Worm (Caenorhabditis elegans) whole organism, mixed stage, embryonic: Measurements from ENCODE around the gene T13G4.1.
A peak's percentile ranks its signal among the peaks of the same experiment; 100 is the strongest.

Experiments
- M03D4.4 ChIP-seq: sonication (generic microtip); optimal IDR thresholded peaks from 2 replicates; lab custom pipeline; 2017; ENCODE audit warnings: mild to moderate bottlenecking, missing genetic modification characterization, missing compliant biosample characterization
- bed-3 ChIP-seq: fragments of 200-800 bp; sonication (Bioruptor generic); optimal IDR thresholded peaks from 3 replicates; lab custom pipeline; 2018; ENCODE audit warnings: mild to moderate bottlenecking, missing genetic modification characterization, moderate library complexity, missing compliant biosample characterization
- blmp-1 ChIP-seq: fragments of 150-350 bp; optimal IDR thresholded peaks from 2 replicates; lab custom pipeline; 2014; ENCODE audit warnings: missing biosample characterization, missing genetic modification characterization
- ceh-39 ChIP-seq: fragments of 150-350 bp; optimal IDR thresholded peaks from 2 replicates; lab custom pipeline; 2014; ENCODE audit warnings: missing biosample characterization, missing genetic modification characterization
- ceh-43 ChIP-seq: fragments of 200-800 bp; sonication (Bioruptor generic); optimal IDR thresholded peaks from 2 replicates; lab custom pipeline; 2018; ENCODE audit warnings: mild to moderate bottlenecking, missing genetic modification characterization, moderate library complexity, missing compliant biosample characterization
- ceh-83 ChIP-seq: fragments of 200-800 bp; sonication (Bioruptor generic); optimal IDR thresholded peaks from 2 replicates; lab custom pipeline; 2018; ENCODE audit warnings: mild to moderate bottlenecking, missing genetic modification characterization, missing compliant biosample characterization
- ces-1 ChIP-seq: fragments of 150-350 bp; optimal IDR thresholded peaks from 2 replicates; lab custom pipeline; 2014; ENCODE audit warnings: missing biosample characterization, missing genetic modification reagents, missing genetic modification characterization
- drap-1 ChIP-seq: fragments of 200-800 bp; sonication (Bioruptor generic); optimal IDR thresholded peaks from 3 replicates; lab custom pipeline; 2018; ENCODE audit warnings: mild to moderate bottlenecking, missing genetic modification characterization, missing compliant biosample characterization
- elt-1 ChIP-seq: sonication (generic microtip); optimal IDR thresholded peaks from 2 replicates; lab custom pipeline; 2017; ENCODE audit warnings: missing genetic modification characterization, mild to moderate bottlenecking, missing compliant biosample characterization, antibody characterized with exemption, moderate library complexity, borderline replicate concordance; ENCODE audit not compliant: insufficient read depth
- elt-3 ChIP-seq: fragments of 150-350 bp; optimal IDR thresholded peaks from 2 replicates; lab custom pipeline; 2014; ENCODE audit warnings: missing biosample characterization, missing genetic modification characterization
- flh-1 ChIP-seq: fragments of 200-800 bp; sonication (Bioruptor generic); optimal IDR thresholded peaks from 2 replicates; lab custom pipeline; 2018; ENCODE audit warnings: mild to moderate bottlenecking, missing genetic modification characterization, moderate library complexity, missing compliant biosample characterization
- ham-2 ChIP-seq: fragments of 200-800 bp; sonication (Bioruptor generic); optimal IDR thresholded peaks from 2 replicates; lab custom pipeline; 2018; ENCODE audit warnings: mild to moderate bottlenecking, missing genetic modification characterization, missing compliant biosample characterization
- lin-13 ChIP-seq: fragments of 150-350 bp; optimal IDR thresholded peaks from 2 replicates; lab custom pipeline; 2014; ENCODE audit warnings: missing biosample characterization, missing genetic modification characterization
- lin-32 ChIP-seq: fragments of 200-800 bp; sonication (Bioruptor generic); optimal IDR thresholded peaks from 2 replicates; lab custom pipeline; 2018; ENCODE audit warnings: mild to moderate bottlenecking, missing genetic modification characterization, missing compliant biosample characterization
- lsy-2 ChIP-seq: fragments of 150-350 bp; optimal IDR thresholded peaks from 2 replicates; lab custom pipeline; 2014; ENCODE audit warnings: missing biosample characterization, missing genetic modification characterization
- mab-5 ChIP-seq: fragments of 150-350 bp; optimal IDR thresholded peaks from 2 replicates; lab custom pipeline; 2014; ENCODE audit warnings: missing biosample characterization, missing genetic modification characterization
- mep-1 ChIP-seq: fragments of 150-350 bp; optimal IDR thresholded peaks from 2 replicates; lab custom pipeline; 2017; ENCODE audit warnings: missing biosample characterization, missing genetic modification reagents, missing genetic modification characterization, inconsistent platforms
- mls-2 ChIP-seq: sonication (generic microtip); optimal IDR thresholded peaks from 2 replicates; lab custom pipeline; 2016; ENCODE audit warnings: mild to moderate bottlenecking, missing genetic modification characterization, moderate library complexity, missing compliant biosample characterization
- nhr-12 ChIP-seq: fragments of 150-350 bp; optimal IDR thresholded peaks from 2 replicates; lab custom pipeline; 2014; ENCODE audit warnings: missing biosample characterization, missing genetic modification characterization
- nhr-2 ChIP-seq: fragments of 150-350 bp; optimal IDR thresholded peaks from 2 replicates; lab custom pipeline; 2014; ENCODE audit warnings: missing biosample characterization, missing genetic modification characterization
- nhr-237 ChIP-seq: fragments of 150-350 bp; optimal IDR thresholded peaks from 2 replicates; lab custom pipeline; 2014; ENCODE audit warnings: missing biosample characterization, missing genetic modification characterization
- nhr-28 ChIP-seq: fragments of 150-350 bp; optimal IDR thresholded peaks from 2 replicates; lab custom pipeline; 2014; ENCODE audit warnings: missing biosample characterization, missing genetic modification characterization
- nhr-76 ChIP-seq: sonication (generic microtip); optimal IDR thresholded peaks from 2 replicates; lab custom pipeline; 2017; ENCODE audit warnings: missing biosample characterization, missing genetic modification characterization
- pha-4 ChIP-seq: fragments of 150-350 bp; optimal IDR thresholded peaks from 2 replicates; lab custom pipeline; 2018; ENCODE audit warnings: missing biosample characterization, missing genetic modification reagents, missing genetic modification characterization
- sem-2 ChIP-seq: fragments of 200-800 bp; sonication (Bioruptor generic); optimal IDR thresholded peaks from 2 replicates; lab custom pipeline; 2018; ENCODE audit warnings: mild to moderate bottlenecking, missing genetic modification characterization, missing compliant biosample characterization
- sptf-1 ChIP-seq: sonication (generic microtip); optimal IDR thresholded peaks from 2 replicates; lab custom pipeline; 2017; ENCODE audit warnings: mild to moderate bottlenecking, missing genetic modification characterization, moderate library complexity, missing compliant biosample characterization
- tbx-8 ChIP-seq: fragments of 200-800 bp; sonication (Bioruptor generic); optimal IDR thresholded peaks from 2 replicates; lab custom pipeline; 2018; ENCODE audit warnings: mild to moderate bottlenecking, missing genetic modification characterization, moderate library complexity, missing compliant biosample characterization
- unc-39 ChIP-seq: fragments of 150-350 bp; optimal IDR thresholded peaks from 2 replicates; lab custom pipeline; 2014; ENCODE audit warnings: missing biosample characterization, missing genetic modification characterization
- unc-62 ChIP-seq: fragments of 150-350 bp; optimal IDR thresholded peaks from 2 replicates; lab custom pipeline; 2014; ENCODE audit warnings: missing biosample characterization, missing genetic modification reagents, missing genetic modification characterization
- zip-8 ChIP-seq: fragments of 150-350 bp; optimal IDR thresholded peaks from 2 replicates; lab custom pipeline; 2014; ENCODE audit warnings: missing biosample characterization, missing genetic modification characterization
- ztf-11 ChIP-seq: fragments of 150-350 bp; optimal IDR thresholded peaks from 2 replicates; lab custom pipeline; 2014; ENCODE audit warnings: missing biosample characterization, missing genetic modification characterization

Gene T13G4.1

DNA sequence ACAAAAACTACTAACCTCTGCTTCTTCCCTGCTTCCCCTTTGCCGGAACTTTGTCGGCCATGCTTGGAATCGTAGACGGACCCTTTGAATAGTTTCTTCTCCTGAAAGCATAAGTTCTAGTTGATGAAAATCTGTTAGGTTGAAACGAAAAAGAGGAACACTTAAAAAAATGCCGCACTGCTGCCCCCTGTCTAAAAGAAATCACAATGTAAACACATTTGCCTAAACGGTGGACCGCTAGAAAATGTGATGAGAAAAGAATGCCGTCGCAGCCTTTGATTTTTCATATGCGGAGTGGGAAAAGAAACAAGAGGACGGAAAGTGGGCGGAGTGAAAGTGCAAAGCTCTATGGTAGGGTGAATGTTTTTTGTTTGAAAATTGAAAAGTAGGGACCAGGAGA is 13.1 kb downstream of the T13G4.1 start, which contains the start of gene T13G4.7:
Gene T13G4.7 (minus strand): TSS at position 101 of the 400 bp plus-strand sequence.
- TF ChIP-seq ham-2 (no peak), mep-1 (no peak), sptf-1 (tag; lab: Kevin White, UChicago) (no peak), M03D4.4 (tag; lab: Kevin White, UChicago) (no peak), mab-5 (tag; lab: Kevin White, UChicago) (no peak), ztf-11 (tag; lab: Kevin White, UChicago) (no peak), nhr-28 (no peak), nhr-12 (tag; lab: Kevin White, UChicago) (no peak), ceh-39 (tag; lab: Kevin White, UChicago) (no peak), sem-2 (GFP tag; lab: Kevin White, UChicago) (no peak), blmp-1 (no peak), bed-3 (GFP tag; lab: Kevin White, UChicago) (no peak), ces-1 (GFP tag; lab: Kevin White, UChicago) (no peak), unc-39 (tag; lab: Kevin White, UChicago) (no peak), ceh-83 (GFP tag; lab: Kevin White, UChicago) (no peak), lsy-2 (no peak), elt-1 (tag; lab: Kevin White, UChicago) (no peak), unc-62 (GFP tag; lab: Kevin White, UChicago) (no peak), nhr-237 (tag; lab: Kevin White, UChicago) (no peak), nhr-76 (no peak)

DNA sequence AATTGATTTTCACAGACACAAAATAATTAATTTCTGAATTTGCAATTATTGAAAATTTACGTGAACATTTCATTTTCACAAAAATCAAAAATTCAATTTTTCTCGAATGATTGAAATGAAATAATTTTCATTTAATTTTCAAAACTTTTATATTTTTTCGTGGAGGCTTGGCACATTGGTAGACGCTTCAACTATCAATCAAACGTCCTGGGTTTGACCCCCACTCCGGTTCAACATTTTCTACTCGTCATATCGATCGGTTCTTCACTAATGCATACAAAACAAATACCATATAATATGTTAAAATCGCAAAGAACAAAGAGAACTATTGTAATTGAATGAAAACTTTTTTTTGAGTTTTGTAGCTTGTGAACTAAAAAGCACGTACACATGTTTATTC is 15.0 kb downstream of the T13G4.1 start:
- TF ChIP-seq lsy-2, result no peak
- no peak for TF ChIP-seq ceh-43

DNA sequence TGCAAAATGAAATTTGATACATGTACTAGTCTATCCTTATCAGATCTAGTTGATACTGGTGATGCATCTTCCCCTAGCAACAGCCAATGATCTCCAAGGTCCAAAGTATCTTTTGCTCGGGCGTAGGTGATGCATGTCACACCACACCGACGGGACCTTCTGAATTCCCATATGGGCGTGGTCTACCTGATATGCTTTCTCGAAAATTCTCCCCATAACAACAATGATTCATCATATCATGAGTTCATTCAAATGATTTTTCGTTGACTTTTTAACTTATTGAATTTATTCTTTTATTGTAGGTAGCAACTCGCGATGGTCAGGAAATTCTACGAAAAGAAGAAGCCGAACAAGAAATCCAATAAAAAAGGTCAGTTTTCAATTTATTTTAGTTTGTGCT is 16.1 kb downstream of the T13G4.1 start, which contains the start of gene C46H3.1:
Gene C46H3.1 (plus strand): TSS at position 301 of the 400 bp plus-strand sequence.
- TF ChIP-seq nhr-237 (tag; lab: Kevin White, UChicago) (no peak), lin-32 (GFP tag; lab: Kevin White, UChicago) (no peak)

DNA sequence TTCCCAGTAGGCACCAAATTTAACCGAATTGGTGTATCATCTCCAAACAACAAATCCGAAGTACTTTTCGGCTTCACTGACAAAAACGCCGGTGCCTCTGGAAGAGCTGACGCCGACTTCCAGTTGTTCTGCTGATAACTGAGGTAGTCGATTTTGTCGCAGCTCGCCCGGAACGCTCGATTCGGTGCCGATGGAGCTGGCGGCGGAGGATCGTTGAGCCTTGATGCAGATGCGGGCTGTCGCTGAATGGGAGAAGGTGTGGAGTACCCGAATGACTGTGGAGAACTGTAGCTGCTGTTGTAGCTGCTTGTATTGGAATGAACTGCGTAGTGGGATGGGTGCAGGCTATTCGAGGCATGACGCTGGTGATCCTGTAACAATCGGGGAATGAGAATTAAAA is 20.2 kb downstream of the T13G4.1 start:
- no peak for TF ChIP-seq lin-13 (tag; lab: Kevin White, UChicago)
- no peak for TF ChIP-seq lsy-2
- no peak for TF ChIP-seq nhr-28
- TF ChIP-seq ceh-39 (tag; lab: Kevin White, UChicago), result no peak
- TF ChIP-seq nhr-76, result no peak
- TF ChIP-seq sem-2 (GFP tag; lab: Kevin White, UChicago), result no peak
- no peak for TF ChIP-seq nhr-12 (tag; lab: Kevin White, UChicago)
- TF ChIP-seq mab-5 (tag; lab: Kevin White, UChicago), result no peak
- no peak for TF ChIP-seq zip-8
- no peak for TF ChIP-seq nhr-2
- TF ChIP-seq elt-3 (tag; lab: Kevin White, UChicago), result no peak
- TF ChIP-seq ham-2, result no peak
- no peak for TF ChIP-seq elt-1 (tag; lab: Kevin White, UChicago)
- no peak for TF ChIP-seq pha-4 (tag; lab: Kevin White, UChicago)
- TF ChIP-seq ceh-43, result no peak

DNA sequence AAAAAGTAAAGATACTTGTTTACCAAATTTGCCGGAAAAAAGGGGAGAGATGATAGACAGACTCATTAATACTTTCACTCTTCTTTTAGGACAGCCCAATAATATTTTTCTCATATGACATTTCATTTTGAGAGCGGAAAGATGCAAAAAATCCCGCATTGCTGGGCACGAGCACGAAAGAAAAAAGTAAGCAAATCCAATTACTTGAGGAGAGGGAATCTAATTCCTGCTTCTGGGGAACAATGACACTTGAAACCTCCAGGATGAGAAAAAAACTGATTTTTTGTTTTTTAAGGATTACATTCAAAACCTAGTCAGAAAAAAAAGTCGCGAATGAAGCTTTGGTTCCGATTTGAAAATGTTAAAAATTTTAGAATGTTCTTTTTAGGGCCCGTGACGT is 23.9 kb downstream of the T13G4.1 start:
- TF ChIP-seq lsy-2 (no peak), ces-1 (GFP tag; lab: Kevin White, UChicago) (peak; percentile 45), unc-39 (tag; lab: Kevin White, UChicago) (no peak)

DNA sequence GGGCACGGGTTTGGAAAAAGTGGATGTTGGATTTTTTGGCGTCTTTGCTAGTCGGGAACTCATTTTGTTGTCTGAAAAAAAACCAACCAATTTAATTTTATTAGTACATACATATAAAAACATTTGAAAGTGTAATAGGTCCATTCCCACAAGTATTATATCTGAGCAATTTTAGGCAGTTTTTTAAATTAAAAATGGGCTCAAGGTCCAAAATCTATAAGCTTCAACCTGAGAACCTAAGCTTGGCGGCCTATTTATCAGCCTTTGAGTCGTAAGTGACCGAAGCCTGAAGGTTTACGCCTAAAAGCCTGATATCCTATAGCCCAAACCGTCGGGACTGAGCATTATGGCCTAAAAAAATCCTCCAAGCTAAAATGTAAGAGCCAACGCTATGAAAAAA is 25.5 kb downstream of the T13G4.1 start:
- TF ChIP-seq mep-1 (no peak), sptf-1 (tag; lab: Kevin White, UChicago) (no peak), mab-5 (tag; lab: Kevin White, UChicago) (no peak), tbx-8 (GFP tag; lab: Kevin White, UChicago) (no peak), nhr-237 (tag; lab: Kevin White, UChicago) (no peak), ztf-11 (tag; lab: Kevin White, UChicago) (no peak), lin-32 (GFP tag; lab: Kevin White, UChicago) (no peak), drap-1 (GFP tag; lab: Kevin White, UChicago) (no peak), flh-1 (GFP tag; lab: Kevin White, UChicago) (no peak), lsy-2 (no peak), ceh-43 (no peak), unc-39 (tag; lab: Kevin White, UChicago) (no peak), zip-8 (no peak), sem-2 (GFP tag; lab: Kevin White, UChicago) (no peak), ceh-39 (tag; lab: Kevin White, UChicago) (no peak), elt-1 (tag; lab: Kevin White, UChicago) (no peak), mls-2 (no peak), lin-13 (tag; lab: Kevin White, UChicago) (no peak), pha-4 (tag; lab: Kevin White, UChicago) (no peak), M03D4.4 (tag; lab: Kevin White, UChicago) (no peak)
